Fruit fly (Drosophila melanogaster) whole organism, embryonic: ENCODE measurements around the gene wdb.

Experiments
- Antp ChIP-seq: fragments of 200-800 bp; sonication (Bioruptor generic); optimal IDR thresholded peaks from 3 replicates; lab custom pipeline; 2016; ENCODE audit warnings: missing biosample characterization, missing genetic modification characterization
- Bteb2 ChIP-seq: fragments of 200-800 bp; sonication (Bioruptor generic); optimal IDR thresholded peaks from 2 replicates; lab custom pipeline; 2016; ENCODE audit warnings: missing biosample characterization, missing genetic modification characterization
- CG10209 ChIP-seq: fragments of 200-800 bp; sonication (Bioruptor generic); optimal IDR thresholded peaks from 3 replicates; lab custom pipeline; 2017; ENCODE audit warnings: missing biosample characterization, mild to moderate bottlenecking, missing genetic modification characterization, missing genetic modification reagents
- CG12391 ChIP-seq: fragments of 200-800 bp; sonication (Bioruptor generic); optimal IDR thresholded peaks from 3 replicates; lab custom pipeline; 2018; ENCODE audit warnings: missing biosample characterization, mild to moderate bottlenecking, missing genetic modification characterization, moderate library complexity
- CG14710 ChIP-seq: fragments of 200-800 bp; sonication (Bioruptor generic); optimal IDR thresholded peaks from 3 replicates; lab custom pipeline; 2019; ENCODE audit warnings: missing biosample characterization, mild to moderate bottlenecking, missing genetic modification characterization, moderate library complexity
- CG16815 ChIP-seq: fragments of 200-800 bp; sonication (Bioruptor generic); optimal IDR thresholded peaks from 3 replicates; lab custom pipeline; 2017; ENCODE audit warnings: missing biosample characterization, mild to moderate bottlenecking, missing genetic modification characterization
- CG17359 ChIP-seq: fragments of 200-800 bp; sonication (Bioruptor generic); optimal IDR thresholded peaks from 3 replicates; lab custom pipeline; 2018; ENCODE audit warnings: missing biosample characterization, mild to moderate bottlenecking, missing genetic modification characterization, moderate library complexity
- CG18599 ChIP-seq: fragments of 200-800 bp; sonication (Bioruptor generic); optimal IDR thresholded peaks from 3 replicates; lab custom pipeline; 2017; ENCODE audit warnings: missing biosample characterization, missing genetic modification characterization, mild to moderate bottlenecking, moderate library complexity, missing genetic modification reagents
- CG18619 ChIP-seq: fragments of 200-800 bp; sonication (Bioruptor generic); optimal IDR thresholded peaks from 3 replicates; lab custom pipeline; 2017; ENCODE audit warnings: missing biosample characterization, mild to moderate bottlenecking, missing genetic modification characterization
- CG2199 ChIP-seq: fragments of 200-800 bp; sonication (Bioruptor generic); IDR thresholded peaks from 3 replicates; pipeline ENCODE4 v1.3.6; 2022; ENCODE audit warnings: missing biosample characterization, missing genetic modification characterization
- CG30431 ChIP-seq: fragments of 200-800 bp; sonication (Bioruptor generic); optimal IDR thresholded peaks from 2 replicates; lab custom pipeline; 2017; ENCODE audit warnings: missing biosample characterization, missing genetic modification characterization
- CG33213 ChIP-seq: fragments of 200-800 bp; sonication (Bioruptor generic); optimal IDR thresholded peaks from 3 replicates; lab custom pipeline; 2016; ENCODE audit warnings: missing biosample characterization, missing genetic modification characterization
- CG4404 ChIP-seq: fragments of 200-800 bp; sonication (Bioruptor generic); IDR thresholded peaks from 2 replicates; pipeline ENCODE4 v1.3.6; 2022; ENCODE audit warnings: missing biosample characterization, missing genetic modification characterization
- CG6654 ChIP-seq: fragments of 200-800 bp; sonication (Bioruptor generic); optimal IDR thresholded peaks from 2 replicates; lab custom pipeline; 2017; ENCODE audit warnings: missing biosample characterization, mild to moderate bottlenecking, missing genetic modification characterization
- CG7786 ChIP-seq: fragments of 200-800 bp; sonication (Bioruptor generic); optimal IDR thresholded peaks from 2 replicates; lab custom pipeline; 2016; ENCODE audit warnings: missing biosample characterization, missing genetic modification characterization
- CG7928 ChIP-seq: fragments of 200-800 bp; sonication (Bioruptor generic); optimal IDR thresholded peaks from 2 replicates; lab custom pipeline; 2017; ENCODE audit warnings: missing biosample characterization, mild to moderate bottlenecking, missing genetic modification characterization
- CG8944 ChIP-seq: fragments of 200-800 bp; sonication (Bioruptor generic); optimal IDR thresholded peaks from 3 replicates; lab custom pipeline; 2016; ENCODE audit warnings: missing biosample characterization, missing genetic modification characterization
- CG9437 ChIP-seq: fragments of 200-800 bp; sonication (Bioruptor generic); optimal IDR thresholded peaks from 2 replicates; lab custom pipeline; 2018; ENCODE audit warnings: missing biosample characterization, mild to moderate bottlenecking, missing genetic modification characterization
- CG9876 ChIP-seq: fragments of 200-800 bp; sonication (Bioruptor generic); optimal IDR thresholded peaks from 2 replicates; lab custom pipeline; 2016; ENCODE audit warnings: missing biosample characterization, missing genetic modification characterization
- Camta ChIP-seq: fragments of 200-800 bp; sonication (Bioruptor generic); optimal IDR thresholded peaks from 2 replicates; lab custom pipeline; 2016; ENCODE audit warnings: missing biosample characterization, missing genetic modification characterization
- CoRest ChIP-seq: fragments of 200-800 bp; sonication (Bioruptor generic); optimal IDR thresholded peaks from 3 replicates; lab custom pipeline; 2018; ENCODE audit warnings: missing biosample characterization, mild to moderate bottlenecking, missing genetic modification characterization, moderate library complexity
- Dip3 ChIP-seq: fragments of 200-800 bp; sonication (Bioruptor generic); optimal IDR thresholded peaks from 3 replicates; lab custom pipeline; 2016; ENCODE audit warnings: missing biosample characterization, missing genetic modification characterization
- Doc2 ChIP-seq: fragments of 200-800 bp; sonication (Bioruptor generic); IDR thresholded peaks from 2 replicates; pipeline ENCODE4 v1.3.6; 2022; ENCODE audit warnings: missing biosample characterization, missing genetic modification characterization
- Doc3 ChIP-seq: fragments of 200-800 bp; sonication (Bioruptor generic); IDR thresholded peaks from 3 replicates; pipeline ENCODE4 v1.3.6; 2022; ENCODE audit warnings: missing biosample characterization, missing genetic modification characterization; ENCODE audit not compliant: partially characterized antibody
- Elba2 ChIP-seq: fragments of 200-800 bp; sonication (Bioruptor generic); optimal IDR thresholded peaks from 3 replicates; lab custom pipeline; 2016; ENCODE audit warnings: missing biosample characterization, missing genetic modification characterization
- Gsc ChIP-seq: fragments of 200-800 bp; sonication (Bioruptor generic); IDR thresholded peaks from 2 replicates; pipeline ENCODE4 v1.3.6; 2022; ENCODE audit warnings: missing biosample characterization, missing genetic modification characterization
- HLH54F ChIP-seq: fragments of 200-800 bp; sonication (Bioruptor generic); optimal IDR thresholded peaks from 3 replicates; lab custom pipeline; 2016; ENCODE audit warnings: missing biosample characterization, missing genetic modification characterization
- Hmr ChIP-seq: fragments of 200-800 bp; sonication (Bioruptor generic); optimal IDR thresholded peaks from 3 replicates; lab custom pipeline; 2017; ENCODE audit warnings: mild to moderate bottlenecking, missing biosample characterization, missing genetic modification reagents, missing genetic modification characterization
- Lpt ChIP-seq: fragments of >200 bp; optimal IDR thresholded peaks from 2 replicates; lab custom pipeline; 2018; ENCODE audit warnings: missing biosample characterization, missing genetic modification characterization
- MESR4 ChIP-seq: fragments of 200-800 bp; sonication (Bioruptor generic); optimal IDR thresholded peaks from 2 replicates; lab custom pipeline; 2018; ENCODE audit warnings: missing biosample characterization, mild to moderate bottlenecking, missing genetic modification characterization, moderate library complexity
- Med ChIP-seq: fragments of 200-800 bp; sonication (Bioruptor generic); peaks from one replicate; lab custom pipeline; 2016; ENCODE audit warnings: missing biosample characterization, missing genetic modification characterization, mild to moderate bottlenecking, inconsistent platforms, moderate library complexity
- Oli ChIP-seq: fragments of 200-800 bp; sonication (Bioruptor generic); optimal IDR thresholded peaks from 2 replicates; lab custom pipeline; 2018; ENCODE audit warnings: missing biosample characterization, mild to moderate bottlenecking, missing genetic modification characterization, moderate library complexity
- Side ChIP-seq: fragments of 200-800 bp; sonication (Bioruptor generic); optimal IDR thresholded peaks from 2 replicates; lab custom pipeline; 2016; ENCODE audit warnings: missing biosample characterization, missing genetic modification characterization
- bsh ChIP-seq, 2 experiments: fragments of 200-800 bp; sonication (Bioruptor generic); optimal IDR thresholded peaks; 2 replicates each; lab custom pipeline; 2017 to 2018; ENCODE audit warnings: mild to moderate bottlenecking in 2 of 2, missing biosample characterization in 2 of 2, missing genetic modification characterization in 2 of 2, moderate library complexity in 1 of 2
- chif ChIP-seq, 2 experiments: fragments of 200-800 bp; sonication (Bioruptor generic); optimal IDR thresholded peaks; 3 replicates each; lab custom pipeline; 2016; ENCODE audit warnings: missing biosample characterization in 2 of 2, missing genetic modification characterization in 2 of 2
- corto ChIP-seq: fragments of 200-800 bp; sonication (Bioruptor generic); optimal IDR thresholded peaks from 2 replicates; lab custom pipeline; 2016; ENCODE audit warnings: missing biosample characterization, mild to moderate bottlenecking, missing genetic modification characterization, moderate library complexity
- dimm ChIP-seq: fragments of 200-800 bp; sonication (Bioruptor generic); IDR thresholded peaks from 2 replicates; pipeline ENCODE4 v1.3.6; 2022; ENCODE audit warnings: missing biosample characterization, missing genetic modification characterization
- dm ChIP-seq: fragments of 200-800 bp; sonication (Bioruptor generic); optimal IDR thresholded peaks from 3 replicates; lab custom pipeline; 2016; ENCODE audit warnings: missing biosample characterization, missing genetic modification characterization
- dmrt99B ChIP-seq: fragments of 200-800 bp; sonication (Bioruptor generic); optimal IDR thresholded peaks from 2 replicates; lab custom pipeline; 2018; ENCODE audit warnings: missing biosample characterization, mild to moderate bottlenecking, missing genetic modification characterization, moderate library complexity
- mirr ChIP-seq: fragments of 200-800 bp; sonication (Bioruptor generic); optimal IDR thresholded peaks from 3 replicates; lab custom pipeline; 2018; ENCODE audit warnings: missing biosample characterization, mild to moderate bottlenecking, missing genetic modification characterization
- nmo ChIP-seq: fragments of 200-800 bp; sonication (Bioruptor generic); optimal IDR thresholded peaks from 2 replicates; lab custom pipeline; 2018; ENCODE audit warnings: missing biosample characterization, mild to moderate bottlenecking, missing genetic modification characterization, moderate library complexity
- nom ChIP-seq: fragments of 200-800 bp; sonication (Bioruptor generic); optimal IDR thresholded peaks from 2 replicates; lab custom pipeline; 2017; ENCODE audit warnings: missing biosample characterization, missing genetic modification characterization, mild to moderate bottlenecking, moderate library complexity, missing genetic modification reagents
- p53 ChIP-seq: fragments of 200-800 bp; sonication (Bioruptor generic); optimal IDR thresholded peaks from 2 replicates; lab custom pipeline; 2016; ENCODE audit warnings: missing biosample characterization, missing genetic modification characterization
- phol ChIP-seq: fragments of 200-800 bp; sonication (Bioruptor generic); optimal IDR thresholded peaks from 3 replicates; lab custom pipeline; 2018; ENCODE audit warnings: missing biosample characterization, mild to moderate bottlenecking, missing genetic modification characterization, moderate library complexity
- pum ChIP-seq: fragments of 200-800 bp; sonication (Bioruptor generic); optimal IDR thresholded peaks from 2 replicates; lab custom pipeline; 2016; ENCODE audit warnings: missing biosample characterization, missing genetic modification characterization
- schlank ChIP-seq: fragments of 200-800 bp; sonication (Bioruptor generic); optimal IDR thresholded peaks from 2 replicates; lab custom pipeline; 2018; ENCODE audit warnings: missing biosample characterization, mild to moderate bottlenecking, missing genetic modification characterization
- shn ChIP-seq: fragments of 200-800 bp; sonication (Bioruptor generic); optimal IDR thresholded peaks from 3 replicates; lab custom pipeline; 2016; ENCODE audit warnings: missing biosample characterization, missing genetic modification characterization
- slp2 ChIP-seq: fragments of 200-800 bp; sonication (Bioruptor generic); optimal IDR thresholded peaks from 2 replicates; lab custom pipeline; 2016; ENCODE audit warnings: missing biosample characterization, missing genetic modification characterization
- tx ChIP-seq: fragments of 200-800 bp; sonication (Bioruptor generic); optimal IDR thresholded peaks from 2 replicates; lab custom pipeline; 2016; ENCODE audit warnings: missing biosample characterization, missing genetic modification characterization
- zfh2 ChIP-seq: fragments of 200-800 bp; sonication (Bioruptor generic); optimal IDR thresholded peaks from 2 replicates; lab custom pipeline; 2016; ENCODE audit warnings: missing biosample characterization, missing genetic modification characterization

Gene wdb

dm6 chr3R:27581890-27582487 is at the start of gene wdb (continued):
- peak; percentile 43 for TF ChIP-seq Side (GFP tag; lab: Kevin White, UChicago)
- TF ChIP-seq HLH54F (GFP tag; lab: Kevin White, UChicago), result peak; percentile 68
- no peak for TF ChIP-seq Oli (tag; lab: Kevin White, UChicago)
- peak; percentile 32 for TF ChIP-seq CG9876
- no peak for TF ChIP-seq CG2199 (GFP tag; lab: Robert Waterston, UW)
- TF ChIP-seq zfh2 (GFP tag; lab: Kevin White, UChicago), result peak; percentile 83
- TF ChIP-seq tx, result peak; percentile 27
- TF ChIP-seq CG4404 (GFP tag; lab: Robert Waterston, UW), result no peak
- no peak for TF ChIP-seq Doc3
- peak; percentile 38 for TF ChIP-seq dmrt99B (tag; lab: Kevin White, UChicago)
- peak; percentile 42 for TF ChIP-seq schlank (tag; lab: Kevin White, UChicago)
- TF ChIP-seq Med (GFP tag; lab: Kevin White, UChicago), result peak; percentile 93
- no peak for TF ChIP-seq corto (GFP tag; lab: Kevin White, UChicago)
- TF ChIP-seq CG9437 (GFP tag; lab: Kevin White, UChicago), result peak; percentile 43
- TF ChIP-seq pum (GFP tag; lab: Kevin White, UChicago), result peak; percentile 28
- peak; percentile 0 for TF ChIP-seq Camta (GFP tag; lab: Kevin White, UChicago)
- no peak for TF ChIP-seq CG14710 (tag; lab: Kevin White, UChicago)
- TF ChIP-seq CG12391 (tag; lab: Kevin White, UChicago), result peak; percentile 47
- TF ChIP-seq Doc2, result no peak
- peak; percentile 9 to 23 for TF ChIP-seq chif (GFP tag; optimal IDR thresholded peaks at IDR 0.05; lab: Kevin White, UChicago)
- TF ChIP-seq Gsc (GFP tag; lab: Robert Waterston, UW), result no peak
- TF ChIP-seq p53 (GFP tag; lab: Kevin White, UChicago), result peak; percentile 30
- peak; percentile 11 for TF ChIP-seq Hmr (GFP tag; lab: Kevin White, UChicago)
- peak; percentile 26 for TF ChIP-seq CG33213 (GFP tag; lab: Kevin White, UChicago)
- no peak for TF ChIP-seq Lpt
- peak; percentile 63 for TF ChIP-seq shn (GFP tag; lab: Kevin White, UChicago)
- TF ChIP-seq CG17359 (tag; lab: Kevin White, UChicago), result peak; percentile 20
- peak; percentile 36 for TF ChIP-seq mirr
- TF ChIP-seq Antp (GFP tag; lab: Kevin White, UChicago), result peak; percentile 74
- peak; percentile 10 for TF ChIP-seq CG18599 (GFP tag; lab: Kevin White, UChicago)
- peak; percentile 64 for TF ChIP-seq slp2 (GFP tag; lab: Kevin White, UChicago)
- peak; percentile 24 for TF ChIP-seq CG30431
- no peak for TF ChIP-seq CG6654 (GFP tag; lab: Kevin White, UChicago)
- TF ChIP-seq dm (GFP tag; lab: Kevin White, UChicago), result peak; percentile 1
- TF ChIP-seq CG18619 (GFP tag; lab: Kevin White, UChicago), result peak; percentile 34
- TF ChIP-seq bsh (GFP tag; optimal IDR thresholded peaks at IDR 0.05; lab: Kevin White, UChicago), result peak in 1 of 2 experiments; percentile 33
- TF ChIP-seq dimm (GFP tag; lab: Robert Waterston, UW), result no peak
- peak; percentile 9 for TF ChIP-seq Elba2 (GFP tag; lab: Kevin White, UChicago)
- no peak for TF ChIP-seq CG7928 (GFP tag; lab: Kevin White, UChicago)
- peak; percentile 46 for TF ChIP-seq Bteb2
- peak; percentile 16 for TF ChIP-seq CG16815
- TF ChIP-seq CG10209 (GFP tag; lab: Kevin White, UChicago), result peak; percentile 34
- no peak for TF ChIP-seq nom
- TF ChIP-seq nmo (GFP tag; lab: Kevin White, UChicago), result peak; percentile 23
- peak; percentile 73 for TF ChIP-seq Dip3
- TF ChIP-seq CG7786, result peak; percentile 43
- TF ChIP-seq CG8944 (GFP tag; lab: Kevin White, UChicago), result peak; percentile 57
- TF ChIP-seq phol (tag; lab: Kevin White, UChicago), result peak; percentile 100
- TF ChIP-seq MESR4, result peak; percentile 93
- peak; percentile 60 for TF ChIP-seq CoRest
